Worm (Caenorhabditis elegans) whole organism, young adult: ENCODE data around the gene Y105C5B.3.
A peak's percentile ranks its signal among the peaks of the same experiment; 100 is the strongest.

Experiments used
- B0336.3 ChIP-seq: fragments of 200-800 bp; sonication (Bioruptor generic); IDR thresholded peaks from 2 replicates; pipeline ENCODE4 v1.3.6; 2022; ENCODE audit warnings: missing genetic modification characterization, missing compliant biosample characterization
- Y95B8A.8 ChIP-seq: fragments of 200-800 bp; sonication (Bioruptor generic); IDR thresholded peaks from 2 replicates; pipeline ENCODE4 v1.3.6; 2022; ENCODE audit warnings: missing genetic modification reagents, missing genetic modification characterization, missing compliant biosample characterization
- ZK185.1 ChIP-seq: sonication (generic microtip); optimal IDR thresholded peaks from 2 replicates; lab custom pipeline; 2016; ENCODE audit warnings: mild to moderate bottlenecking, missing genetic modification characterization, missing compliant biosample characterization; ENCODE audit not compliant: poor library complexity, severe bottlenecking
- aptf-3 ChIP-seq: fragments of 200-800 bp; sonication (Bioruptor generic); IDR thresholded peaks from 2 replicates; pipeline ENCODE4 v1.3.6; 2022; ENCODE audit warnings: missing genetic modification characterization, missing compliant biosample characterization
- atf-7 ChIP-seq: sonication (generic microtip); optimal IDR thresholded peaks from 2 replicates; lab custom pipeline; 2017; ENCODE audit warnings: mild to moderate bottlenecking, missing genetic modification characterization, missing compliant biosample characterization
- cebp-2 ChIP-seq: fragments of 200-800 bp; sonication (Bioruptor generic); IDR thresholded peaks from 2 replicates; pipeline ENCODE4 v1.3.6; 2022; ENCODE audit warnings: missing genetic modification characterization, missing compliant biosample characterization
- die-1 ChIP-seq: sonication (generic microtip); optimal IDR thresholded peaks from 2 replicates; lab custom pipeline; 2016; ENCODE audit warnings: missing genotype, mild to moderate bottlenecking, missing genetic modification characterization, missing compliant biosample characterization
- egrh-3 ChIP-seq: fragments of 200-800 bp; sonication (Bioruptor generic); IDR thresholded peaks from 2 replicates; pipeline ENCODE4 v1.3.6; 2022; ENCODE audit warnings: missing genetic modification reagents, missing genetic modification characterization, missing compliant biosample characterization
- ets-4 ChIP-seq: fragments of 200-800 bp; sonication (Bioruptor generic); optimal IDR thresholded peaks from 2 replicates; lab custom pipeline; 2018; ENCODE audit warnings: mild to moderate bottlenecking, missing genetic modification characterization, missing compliant biosample characterization
- fkh-3 ChIP-seq: sonication (generic microtip); optimal IDR thresholded peaks from 2 replicates; lab custom pipeline; 2016; ENCODE audit warnings: mild to moderate bottlenecking, missing genetic modification characterization, missing compliant biosample characterization
- hsf-1 ChIP-seq: fragments of 200-800 bp; sonication (Bioruptor generic); IDR thresholded peaks from 2 replicates; pipeline ENCODE4 v1.3.6; 2022; ENCODE audit warnings: missing genetic modification reagents, missing genetic modification characterization, missing compliant biosample characterization
- lir-1 ChIP-seq: fragments of 200-800 bp; sonication (Bioruptor generic); conservative IDR thresholded peaks from 2 replicates; pipeline ENCODE4 v1.3.6; 2022; ENCODE audit warnings: missing genetic modification reagents, missing genetic modification characterization, missing compliant biosample characterization
- madf-6 ChIP-seq: fragments of 200-800 bp; sonication (Bioruptor generic); IDR thresholded peaks from 2 replicates; pipeline ENCODE4 v1.3.6; 2022; ENCODE audit warnings: missing genetic modification reagents, missing genetic modification characterization, missing compliant biosample characterization
- nfyb-1 ChIP-seq: fragments of 200-800 bp; sonication (Bioruptor generic); IDR thresholded peaks from 2 replicates; pipeline ENCODE4 v1.3.6; 2022; ENCODE audit warnings: missing genetic modification reagents, missing genetic modification characterization, missing compliant biosample characterization
- nhr-179 ChIP-seq: sonication (generic microtip); optimal IDR thresholded peaks from 2 replicates; lab custom pipeline; 2016; ENCODE audit warnings: mild to moderate bottlenecking, missing genetic modification characterization, missing compliant biosample characterization
- pbrm-1 ChIP-seq: fragments of 200-800 bp; sonication (Bioruptor generic); IDR thresholded peaks from 2 replicates; pipeline ENCODE4 v1.3.6; 2022; ENCODE audit warnings: missing genetic modification reagents, missing genetic modification characterization, missing compliant biosample characterization
- rcor-1 ChIP-seq: fragments of 200-800 bp; sonication (Bioruptor generic); IDR thresholded peaks from 2 replicates; pipeline ENCODE4 v1.3.6; 2022; ENCODE audit warnings: missing genetic modification reagents, missing genetic modification characterization, missing compliant biosample characterization
- rpc-1 ChIP-seq, 2 experiments: fragments of 150-350 bp in 1 of 2; sonication (generic microtip) in 1 of 2; optimal IDR thresholded peaks; 2 replicates each; lab custom pipeline; 2014 to 2018; ENCODE audit warnings: missing biosample characterization in 1 of 2, missing genetic modification characterization in 1 of 2, missing genetic modification reagents in 1 of 2, missing genotype in 1 of 2
- sdz-38 ChIP-seq: sonication (generic microtip); optimal IDR thresholded peaks from 2 replicates; lab custom pipeline; 2016; ENCODE audit warnings: missing genotype, missing genetic modification characterization, missing compliant biosample characterization
- sea-2 ChIP-seq: fragments of 200-800 bp; sonication (Bioruptor generic); IDR thresholded peaks from 2 replicates; pipeline ENCODE4 v1.3.6; 2022; ENCODE audit warnings: missing genetic modification characterization, missing compliant biosample characterization
- snpc-1.3 ChIP-seq: sonication (generic microtip); optimal IDR thresholded peaks from 2 replicates; lab custom pipeline; 2017; ENCODE audit warnings: missing genetic modification characterization, mild to moderate bottlenecking, missing compliant biosample characterization, antibody characterized with exemption, moderate library complexity, missing genotype, missing genetic modification reagents; ENCODE audit not compliant: insufficient read depth
- snpc-4 ChIP-seq, 5 experiments: fragments of 150-350 bp in 1 of 5; sonication (generic microtip) in 4 of 5; optimal IDR thresholded peaks; 2 replicates each; lab custom pipeline; 2014 to 2018; ENCODE audit warnings: missing genetic modification characterization in 5 of 5, missing biosample characterization in 3 of 5, antibody characterized with exemption in 2 of 5, mild to moderate bottlenecking in 2 of 5, missing compliant biosample characterization in 2 of 5, missing genotype in 2 of 5, moderate library complexity in 2 of 5, missing genetic modification reagents in 1 of 5
- zfh-2 ChIP-seq: fragments of 200-800 bp; sonication (Bioruptor generic); conservative IDR thresholded peaks from 2 replicates; pipeline ENCODE4 v1.3.6; 2022; ENCODE audit warnings: missing genetic modification reagents, missing genetic modification characterization, missing compliant biosample characterization
- ztf-18 ChIP-seq: sonication (generic microtip); optimal IDR thresholded peaks from 2 replicates; lab custom pipeline; 2016; ENCODE audit warnings: missing genotype, mild to moderate bottlenecking, missing genetic modification characterization, missing compliant biosample characterization
- ztf-25 ChIP-seq: fragments of 200-800 bp; sonication (Bioruptor generic); IDR thresholded peaks from 2 replicates; pipeline ENCODE4 v1.3.6; 2022; ENCODE audit warnings: missing genetic modification reagents, missing genetic modification characterization, missing compliant biosample characterization

The Y105C5B.3 gene

ce11 chrIV:15933100-15933499 lies 49.1 kb downstream of the Y105C5B.3 start (continued):
- TF ChIP-seq rpc-1 (optimal IDR thresholded peaks at IDR 0.05; lab: Kevin White, UChicago) = peak; percentile 76
- peak; percentile 86 for TF ChIP-seq rpc-1 (tag; optimal IDR thresholded peaks at IDR 0.05; lab: Kevin White, UChicago)
- TF ChIP-seq atf-7 (tag; lab: Kevin White, UChicago) = peak; percentile 41
- peak; percentile 35 for TF ChIP-seq fkh-3
- TF ChIP-seq ets-4 (GFP tag; lab: Kevin White, UChicago) = peak; percentile 37
- TF ChIP-seq pbrm-1 (GFP tag; lab: Robert Waterston, UW) = peak; percentile 76
- peak; percentile 19 for TF ChIP-seq nhr-179 (tag; lab: Kevin White, UChicago)
- peak; percentile 56 for TF ChIP-seq B0336.3 (GFP tag; lab: Robert Waterston, UW)
- peak; percentile 67 for TF ChIP-seq die-1
- TF ChIP-seq rcor-1 (GFP tag; lab: Robert Waterston, UW) = peak; percentile 49; the same call in 1 of the 2 replicates
- peak; percentile 62 for TF ChIP-seq madf-6 (GFP tag; lab: Robert Waterston, UW)
- TF ChIP-seq nfyb-1 (GFP tag; lab: Robert Waterston, UW) = peak; percentile 79
- 0 out of 2 replicates have a peak, but pooled peaks have one; percentile 13 for TF ChIP-seq egrh-3 (GFP tag; lab: Robert Waterston, UW)
- TF ChIP-seq snpc-1.3 (tag; lab: Kevin White, UChicago) = peak; percentile 77
- 0 out of 2 replicates have a peak, but pooled peaks have one; percentile 30 for TF ChIP-seq Y95B8A.8 (GFP tag; lab: Robert Waterston, UW)
- peak; percentile 82 for TF ChIP-seq ztf-25 (GFP tag; lab: Robert Waterston, UW)
- 0 out of 2 replicates have a peak, but pooled peaks have one; percentile 70 for TF ChIP-seq cebp-2 (GFP tag; lab: Robert Waterston, UW)
- peak; percentile 86 for TF ChIP-seq ztf-18
- TF ChIP-seq lir-1 (GFP tag; lab: Robert Waterston, UW) = peak; percentile 30; the same call in 1 of the 2 replicates

DNA sequence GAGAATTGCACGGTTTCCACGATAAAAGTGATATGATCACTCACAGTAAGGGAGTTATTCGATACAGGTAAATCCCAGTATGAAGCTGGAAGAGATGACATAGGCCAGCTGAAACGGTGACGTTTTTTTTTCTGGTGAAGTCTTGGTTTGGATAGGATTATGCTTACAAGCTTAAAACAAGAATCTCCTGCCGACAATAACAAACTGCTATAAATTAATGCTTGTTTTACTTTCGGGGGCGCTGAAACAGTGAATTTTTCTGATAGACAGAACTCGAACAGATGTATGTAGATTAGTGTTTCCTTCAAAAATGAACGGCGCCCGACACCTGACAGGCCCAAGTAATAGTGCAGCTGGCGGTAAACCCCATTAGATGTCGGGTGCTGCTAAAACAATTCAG lies 49.8 kb downstream of the Y105C5B.3 start, which contains the start of gene srv-16:
TSS of gene srv-16 (minus strand) at position 101 of the 400 bp plus-strand sequence.
- TF ChIP-seq snpc-4 (GFP tag; optimal IDR thresholded peaks at IDR 0.05; lab: Kevin White, UChicago) (no peak), snpc-4 (tag; optimal IDR thresholded peaks at IDR 0.05; lab: Kevin White, UChicago) (peak in 1 of 4 experiments; percentile 44), zfh-2 (GFP tag; lab: Robert Waterston, UW) (no peak), aptf-3 (GFP tag; lab: Robert Waterston, UW) (no peak), sdz-38 (no peak), sea-2 (GFP tag; lab: Robert Waterston, UW) (no peak)
- TF ChIP-seq, all 124 proteins: peak for 1

DNA sequence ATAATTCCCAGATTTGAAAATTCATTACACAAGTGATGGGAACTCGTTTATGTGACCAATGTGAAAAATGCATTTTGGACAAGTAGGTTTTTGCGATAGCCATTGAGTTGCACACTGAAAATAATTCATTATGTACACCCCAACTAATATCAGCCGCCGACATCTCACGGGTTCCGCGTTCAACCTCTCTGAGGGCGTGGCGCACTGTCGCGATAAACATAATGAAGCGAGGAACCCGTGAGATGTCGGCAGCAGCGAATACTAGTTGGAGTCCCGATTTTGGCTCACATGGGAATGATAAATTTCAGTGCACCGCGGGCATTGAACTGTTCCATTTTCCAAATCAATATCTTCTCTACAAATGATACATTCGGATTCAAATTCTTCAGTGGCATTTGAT lies 53.1 kb downstream of the Y105C5B.3 start:
- TF ChIP-seq ZK185.1 (no peak), snpc-4 (GFP tag; optimal IDR thresholded peaks at IDR 0.05; lab: Kevin White, UChicago) (no peak), snpc-4 (tag; optimal IDR thresholded peaks at IDR 0.05; lab: Kevin White, UChicago) (peak in 1 of 4 experiments; percentile 81), hsf-1 (no peak)
